Fruit fly (Drosophila melanogaster): Measurements from ENCODE around the gene PGRP-SA.

PGRP-SA gene

DNA sequence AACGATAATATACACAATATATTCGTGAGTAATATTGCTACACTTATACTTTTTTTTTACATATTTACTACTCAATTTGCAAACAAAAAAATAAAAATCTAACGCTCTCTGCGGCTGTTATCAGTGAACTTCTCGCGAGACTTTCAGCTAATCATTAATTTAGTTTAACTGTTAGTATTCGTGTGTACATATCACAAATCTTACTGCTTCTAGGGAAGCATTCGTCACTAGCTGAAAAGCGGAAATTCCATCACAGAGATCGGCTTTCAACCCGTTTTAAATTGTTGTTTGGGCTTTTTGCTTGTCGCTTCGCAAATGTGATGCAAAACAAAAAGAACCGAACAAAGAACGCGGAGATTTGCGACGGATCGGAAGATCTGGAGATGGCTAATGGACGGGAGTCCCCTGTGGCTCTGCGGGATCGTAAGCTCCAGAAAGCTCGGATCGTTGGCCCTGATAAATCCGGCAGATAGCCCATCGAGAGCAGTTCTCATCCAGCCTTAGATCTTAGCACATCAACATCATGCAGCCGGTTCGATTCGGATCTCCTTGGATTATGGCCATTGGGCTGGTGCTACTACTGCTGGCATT lies at the start of gene PGRP-SA:
Gene PGRP-SA (plus strand): TSS at position 194 of the 591 bp plus-strand sequence.
- peak; percentile 45 for TF ChIP-seq CG17801 (GFP tag; optimal IDR thresholded peaks at IDR 0.05; ENCODE audit: partially characterized antibody)

DNA sequence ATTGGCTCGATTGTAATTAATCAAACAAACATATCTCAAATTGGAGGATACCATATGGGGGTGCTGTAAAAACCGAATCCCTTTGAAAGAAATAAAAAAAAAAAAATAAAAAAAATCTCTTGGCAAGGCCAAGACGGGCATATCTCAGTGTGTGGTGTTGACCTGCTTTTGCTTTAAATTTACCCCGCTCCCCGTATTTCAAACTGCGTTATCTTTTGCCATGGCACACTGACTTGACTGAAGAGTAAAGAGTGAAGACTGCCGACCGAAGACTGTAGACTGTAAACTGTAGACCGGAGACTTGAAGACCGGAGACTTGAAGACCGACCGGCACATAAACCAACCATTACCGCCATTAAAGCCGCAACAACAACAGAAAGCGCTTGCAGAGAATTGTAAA lies 49.5 kb upstream of the PGRP-SA start:
- no peak for TF ChIP-seq CG17801 (GFP tag; optimal IDR thresholded peaks at IDR 0.05; ENCODE audit: partially characterized antibody)

- peak; percentile 51 for TF ChIP-seq CG17801 (GFP tag; optimal IDR thresholded peaks at IDR 0.05; ENCODE audit: partially characterized antibody)
Observed at dm6 chrX:11512868-11513267, 48.6 kb upstream of the PGRP-SA start.

- TF ChIP-seq CG17801 (GFP tag; optimal IDR thresholded peaks at IDR 0.05; ENCODE audit: partially characterized antibody): no peak
Observed at dm6 chrX:11515550-11515949, 45.9 kb upstream of the PGRP-SA start.

- no peak for TF ChIP-seq CG17801 (GFP tag; optimal IDR thresholded peaks at IDR 0.05; ENCODE audit: partially characterized antibody)
Observed at dm6 chrX:11517295-11517694, 44.1 kb upstream of the PGRP-SA start.

DNA sequence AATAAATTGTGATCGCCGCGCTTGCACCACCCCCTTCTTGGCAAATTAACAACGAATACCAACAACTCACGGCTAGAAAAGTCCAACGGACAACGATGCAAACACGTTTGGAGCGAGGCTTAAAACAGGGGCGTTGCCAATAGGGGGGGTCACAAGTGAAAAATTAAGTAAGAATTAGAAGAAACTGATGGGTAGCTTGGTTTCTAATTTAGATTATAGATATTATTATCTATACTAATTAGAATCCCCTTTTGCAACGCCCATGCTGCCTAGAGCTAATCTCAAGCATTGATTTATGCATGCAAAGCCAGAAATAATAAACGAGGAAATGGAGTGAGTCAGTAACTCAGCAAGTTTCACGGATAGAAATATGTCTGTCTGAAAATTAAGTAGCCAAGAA lies 43.0 kb upstream of the PGRP-SA start:
- TF ChIP-seq CG17801 (GFP tag; optimal IDR thresholded peaks at IDR 0.05; ENCODE audit: partially characterized antibody): peak; percentile 0

dm6 chrX:11520209-11520608 lies 41.2 kb upstream of the PGRP-SA start:
- TF ChIP-seq CG17801 (GFP tag; optimal IDR thresholded peaks at IDR 0.05; ENCODE audit: partially characterized antibody): no peak

DNA sequence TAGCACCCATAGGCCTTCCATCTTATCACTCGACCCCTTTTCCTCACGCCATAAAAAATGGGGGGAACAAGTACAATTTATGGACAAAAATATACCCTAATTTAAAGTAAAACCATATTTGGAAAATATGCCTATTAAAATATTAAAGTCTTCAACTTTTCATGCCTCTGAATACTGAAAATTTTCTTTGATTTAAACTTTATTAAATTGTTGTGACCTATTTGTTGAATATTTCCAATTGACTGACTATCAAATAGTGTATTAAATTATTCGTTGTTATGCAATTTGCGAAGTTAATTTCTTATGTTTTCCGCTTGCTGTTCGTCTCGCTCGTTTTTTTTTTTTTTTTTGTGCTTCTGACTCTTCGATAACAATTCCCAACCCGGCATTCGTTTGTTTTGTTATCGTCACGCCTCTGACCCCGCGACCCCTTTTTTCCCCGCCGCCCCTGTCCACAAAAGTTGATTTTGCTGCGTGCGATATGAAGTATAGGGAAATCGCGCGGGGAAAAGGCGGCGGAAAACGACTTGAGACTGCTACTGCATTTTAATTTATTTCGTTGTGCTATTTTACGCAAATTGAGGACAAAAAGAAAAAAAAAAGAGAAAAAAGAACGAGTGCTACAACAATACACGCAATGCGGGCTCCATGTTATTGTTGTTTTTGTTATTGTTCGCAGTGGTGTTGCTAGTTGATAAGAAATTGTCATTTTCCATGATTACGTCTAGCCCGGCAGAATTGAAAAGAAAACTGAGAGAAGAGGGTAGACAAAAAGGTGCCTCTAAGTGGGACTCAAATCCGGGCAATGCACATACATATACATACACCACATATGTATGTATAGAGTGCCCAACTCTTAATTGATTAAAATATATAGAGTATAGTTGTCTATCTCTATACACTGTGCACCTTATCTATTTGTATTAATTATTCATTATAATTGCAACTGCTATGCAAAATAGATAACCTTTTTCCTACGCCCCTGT lies 39.6 kb upstream of the PGRP-SA start:
- peak; percentile 60 for TF ChIP-seq CG17801 (GFP tag; optimal IDR thresholded peaks at IDR 0.05; ENCODE audit: partially characterized antibody)

- peak; percentile 80 for TF ChIP-seq CG17801 (GFP tag; optimal IDR thresholded peaks at IDR 0.05; ENCODE audit: partially characterized antibody)
Observed at dm6 chrX:11523921-11524320, 37.5 kb upstream of the PGRP-SA start.

dm6 chrX:11527088-11527635 lies 34.3 kb upstream of the PGRP-SA start:
- no peak for TF ChIP-seq CG17801 (GFP tag; optimal IDR thresholded peaks at IDR 0.05; ENCODE audit: partially characterized antibody)

- TF ChIP-seq CG17801 (GFP tag; optimal IDR thresholded peaks at IDR 0.05; ENCODE audit: partially characterized antibody): peak; percentile 14
Observed at dm6 chrX:11528026-11528702, 33.3 kb upstream of the PGRP-SA start.

dm6 chrX:11531245-11531644 lies 30.2 kb upstream of the PGRP-SA start:
- TF ChIP-seq CG17801 (GFP tag; optimal IDR thresholded peaks at IDR 0.05; ENCODE audit: partially characterized antibody): no peak

dm6 chrX:11542502-11542901 lies 18.9 kb upstream of the PGRP-SA start:
- TF ChIP-seq CG17801 (GFP tag; optimal IDR thresholded peaks at IDR 0.05; ENCODE audit: partially characterized antibody): no peak

- TF ChIP-seq CG17801 (GFP tag; optimal IDR thresholded peaks at IDR 0.05; ENCODE audit: partially characterized antibody): no peak
Observed at dm6 chrX:11543318-11543717, 18.1 kb upstream of the PGRP-SA start.
